Fruit fly (Drosophila melanogaster): ENCODE data around the gene CG4229.

dm6 chr3L:16581201-16581705, 24.6 kb downstream of the CG4229 start, which contains the start of gene Smn:
- TF ChIP-seq Sox14 (GFP tag; optimal IDR thresholded peaks at IDR 0.05), result peak; percentile 54
- no peak for TF ChIP-seq CG11294 (GFP tag; IDR thresholded peaks at IDR 0.05)
